Worm (Caenorhabditis elegans): Measurements from ENCODE around the gene F16F9.3.

DNA sequence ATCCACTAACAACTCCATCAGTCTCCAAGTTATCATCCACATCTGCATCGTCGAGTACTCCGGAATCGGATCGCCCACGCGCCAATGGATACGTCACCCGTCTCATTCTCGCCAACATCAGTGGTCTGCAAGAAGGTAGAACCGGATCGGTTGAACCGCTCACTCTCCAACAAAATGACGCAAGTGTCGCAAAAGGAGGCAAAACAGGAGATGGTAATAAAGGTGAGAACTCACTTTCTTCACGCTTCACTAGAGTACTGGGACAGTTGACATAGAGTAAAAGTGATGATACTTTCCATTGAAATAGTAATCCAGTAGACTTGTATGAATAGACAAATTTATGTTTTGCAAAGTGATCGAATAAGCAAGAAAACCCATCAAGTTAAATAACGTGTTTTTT, 51.7 kb downstream of the F16F9.3 start:
- TF ChIP-seq nhr-25 (tag; optimal IDR thresholded peaks at IDR 0.05) = no peak
- no peak for TF ChIP-seq mab-5 (tag; optimal IDR thresholded peaks at IDR 0.05)
- no peak for TF ChIP-seq snpc-4 (tag; optimal IDR thresholded peaks at IDR 0.05)
- TF ChIP-seq nhr-10 (tag; optimal IDR thresholded peaks at IDR 0.05) = no peak

Data from whole organism, L2 larva.